Fruit fly (Drosophila melanogaster) Kc167 (cell line): ENCODE results near the gene Gcn2.

Experiments
- Sin3A ChIP-seq: fragments of >200 bp; optimal IDR thresholded peaks from 2 replicates; lab custom pipeline; 2018; ENCODE audit warnings: missing external identifiers
- h ChIP-seq: fragments of >200 bp; optimal IDR thresholded peaks from 3 replicates; lab custom pipeline; 2018; ENCODE audit warnings: missing external identifiers
- insv ChIP-seq: fragments of >200 bp; optimal IDR thresholded peaks from 3 replicates; lab custom pipeline; 2018; ENCODE audit warnings: missing external identifiers

dm6 chr3R:31443023-31443422 is 47.6 kb downstream of the Gcn2 start:
- no peak for TF ChIP-seq Sin3A (lab: Kevin White, UChicago)
- no peak for TF ChIP-seq h (lab: Kevin White, UChicago)
- no peak for TF ChIP-seq insv
